Worm (Caenorhabditis elegans): ENCODE measurements around the gene F13E9.19.

- TF ChIP-seq F13H6.1 (tag; optimal IDR thresholded peaks at IDR 0.05) (no peak), lsy-2 (tag; optimal IDR thresholded peaks at IDR 0.05) (no peak), gmeb-1 (tag; optimal IDR thresholded peaks at IDR 0.05) (no peak), nhr-237 (tag; optimal IDR thresholded peaks at IDR 0.05) (no peak), unc-62 (GFP tag; optimal IDR thresholded peaks at IDR 0.05) (no peak), R02D3.7 (tag; optimal IDR thresholded peaks at IDR 0.05) (no peak), C34F6.9 (tag; optimal IDR thresholded peaks at IDR 0.05) (no peak), sem-4 (tag; optimal IDR thresholded peaks at IDR 0.05) (no peak), unc-39 (tag; optimal IDR thresholded peaks at IDR 0.05) (no peak), nhr-25 (tag; optimal IDR thresholded peaks at IDR 0.05) (no peak), lin-39 (tag; optimal IDR thresholded peaks at IDR 0.05) (no peak), egl-27 (tag; optimal IDR thresholded peaks at IDR 0.05) (no peak)
These were observed at the start of gene F13E9.19, which contains the start of gene F13E9.9 for ce11 chrIV:10899091-10899490.
